Worm (Caenorhabditis elegans) whole organism, L4 larva: ENCODE measurements around the gene F08F3.6.
A peak's percentile ranks its signal among the peaks of the same experiment; 100 is the strongest.

Source experiments
- aha-1 ChIP-seq: fragments of 150-350 bp; peaks from one replicate; lab custom pipeline; 2014; ENCODE audit warnings: missing biosample characterization, missing genetic modification characterization
- aly-2 ChIP-seq: sonication (generic microtip); optimal IDR thresholded peaks from 2 replicates; lab custom pipeline; 2018; ENCODE audit warnings: missing biosample characterization, missing genetic modification characterization
- ceh-82 ChIP-seq: sonication (generic microtip); optimal IDR thresholded peaks from 2 replicates; lab custom pipeline; 2017; ENCODE audit warnings: missing biosample characterization, missing genetic modification characterization
- ces-1 ChIP-seq: fragments of 150-350 bp; sonication (generic microtip); optimal IDR thresholded peaks from 4 replicates; lab custom pipeline; 2014; ENCODE audit warnings: missing biosample characterization, missing genetic modification reagents, missing genetic modification characterization
- daf-8 ChIP-seq: fragments of 200-800 bp; sonication (Bioruptor generic); IDR thresholded peaks from 2 replicates; pipeline ENCODE4 v1.3.6; 2022; ENCODE audit warnings: missing genetic modification characterization, missing compliant biosample characterization
- dpl-1 ChIP-seq: fragments of 150-350 bp; optimal IDR thresholded peaks from 2 replicates; lab custom pipeline; 2014; ENCODE audit warnings: missing biosample characterization, missing genetic modification reagents, missing genetic modification characterization
- lin-13 ChIP-seq: fragments of 150-350 bp; optimal IDR thresholded peaks from 2 replicates; lab custom pipeline; 2014; ENCODE audit warnings: missing biosample characterization, missing genetic modification reagents, missing genetic modification characterization
- mdl-1 ChIP-seq, 2 experiments: fragments of 150-350 bp in 1 of 2; sonication (generic microtip) in 1 of 2; optimal IDR thresholded peaks; 2 replicates each; lab custom pipeline; 2014 to 2017; ENCODE audit warnings: missing biosample characterization in 2 of 2, missing genetic modification characterization in 2 of 2
- mxl-2 ChIP-seq: fragments of 200-800 bp; sonication (Bioruptor generic); conservative IDR thresholded peaks from 2 replicates; pipeline ENCODE4 v1.3.6; 2022; ENCODE audit warnings: missing genetic modification reagents, missing genetic modification characterization, missing compliant biosample characterization
- pqm-1 ChIP-seq: sonication (generic microtip); optimal IDR thresholded peaks from 2 replicates; lab custom pipeline; 2017; ENCODE audit warnings: missing biosample characterization, missing genetic modification characterization
- tag-97 ChIP-seq: fragments of 200-800 bp; sonication (Bioruptor generic); IDR thresholded peaks from 2 replicates; pipeline ENCODE4 v1.3.6; 2022; ENCODE audit warnings: missing genetic modification characterization, missing compliant biosample characterization
- unc-39 ChIP-seq: sonication (generic microtip); optimal IDR thresholded peaks from 2 replicates; lab custom pipeline; 2017; ENCODE audit warnings: missing biosample characterization, missing genetic modification characterization
- unc-62 ChIP-seq, 3 experiments: fragments of 150-350 bp in 1 of 3; sonication (generic microtip); optimal IDR thresholded peaks in 2 of 3; peaks in 1 of 3; 1 replicate in 1 of 3; 2 replicates in 2 of 3; lab custom pipeline; 2014 to 2017; ENCODE audit warnings: missing biosample characterization in 3 of 3, missing genetic modification characterization in 3 of 3, missing genetic modification reagents in 3 of 3, missing genotype in 1 of 3
- zip-11 ChIP-seq: fragments of 200-800 bp; sonication (Bioruptor generic); IDR thresholded peaks from 2 replicates; pipeline ENCODE4 v1.3.6; 2022; ENCODE audit warnings: missing genetic modification characterization, missing compliant biosample characterization

DNA sequence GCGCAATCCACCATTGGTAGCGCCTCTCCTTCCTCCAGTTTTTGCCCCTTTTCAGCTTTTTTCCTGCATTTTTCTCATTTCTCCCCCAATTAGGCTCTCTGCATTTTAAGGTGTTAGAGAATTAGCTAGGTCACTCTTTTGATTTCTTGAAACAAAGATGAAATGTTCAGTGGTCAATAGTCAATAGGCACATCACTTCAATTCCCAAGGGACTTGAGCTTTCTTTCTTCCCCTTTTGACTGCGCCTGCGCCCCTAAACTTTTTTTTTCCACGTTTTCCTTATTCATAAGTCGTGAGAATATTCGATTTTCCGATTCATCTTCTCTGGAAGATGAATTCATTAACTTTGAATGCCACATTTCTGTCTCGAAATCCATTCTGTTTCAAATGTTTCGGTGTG lies 15.9 kb downstream of the F08F3.6 start:
- TF ChIP-seq dpl-1 (GFP tag; lab: Kevin White, UChicago) (no peak), ces-1 (GFP tag; lab: Kevin White, UChicago) (no peak), aly-2 (tag; lab: Kevin White, UChicago) (no peak), unc-62 (GFP tag; optimal IDR thresholded peaks at IDR 0.05 in 1 of 2; lab: Kevin White, UChicago) (no peak), unc-62 (tag; optimal IDR thresholded peaks at IDR 0.05; lab: Kevin White, UChicago) (no peak), mdl-1 (tag; optimal IDR thresholded peaks at IDR 0.05; lab: Kevin White, UChicago) (no peak), daf-8 (no peak), aha-1 (tag; lab: Kevin White, UChicago) (peak; percentile 73), zip-11 (no peak), unc-39 (tag; lab: Kevin White, UChicago) (no peak), pqm-1 (tag; lab: Kevin White, UChicago) (no peak), tag-97 (no peak), ceh-82 (tag; lab: Kevin White, UChicago) (no peak), mxl-2 (GFP tag; lab: Robert Waterston, UW) (no peak), lin-13 (GFP tag; lab: Kevin White, UChicago) (no peak)
